Worm (Caenorhabditis elegans): ENCODE results near the gene gba-4.

DNA sequence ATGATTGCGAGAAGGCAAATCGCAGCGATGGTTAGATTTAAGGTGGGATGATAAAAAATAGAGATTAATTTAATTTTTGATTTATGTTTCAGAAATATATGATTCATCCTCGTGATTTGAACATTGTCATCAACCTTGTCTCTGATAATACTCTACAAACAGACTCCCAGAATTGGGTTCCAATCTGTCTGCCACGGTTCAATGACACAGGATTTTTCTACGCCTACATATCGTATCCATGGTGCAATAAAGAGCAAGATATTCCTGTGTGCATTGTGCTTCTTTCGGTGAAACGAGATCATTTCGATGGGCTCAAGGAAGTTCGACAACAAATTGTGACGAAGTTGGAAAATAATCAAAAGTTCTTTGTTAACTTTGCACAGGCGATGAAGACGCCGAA is 17.2 kb upstream of the gba-4 start:
- no peak for TF ChIP-seq nhr-76 (tag; optimal IDR thresholded peaks at IDR 0.05)
- TF ChIP-seq nhr-77 (tag; optimal IDR thresholded peaks at IDR 0.05): no peak
- TF ChIP-seq egl-5 (tag; optimal IDR thresholded peaks at IDR 0.05): no peak
- TF ChIP-seq nhr-11 (tag; optimal IDR thresholded peaks at IDR 0.05): no peak
- no peak for TF ChIP-seq nhr-28 (tag; optimal IDR thresholded peaks at IDR 0.05)
- no peak for TF ChIP-seq R02D3.7 (tag; optimal IDR thresholded peaks at IDR 0.05)
- peak; percentile 50 for TF ChIP-seq ama-1 (optimal IDR thresholded peaks at IDR 0.05)
- TF ChIP-seq nfya-1 (tag; optimal IDR thresholded peaks at IDR 0.05; ENCODE audit: insufficient read depth): no peak
- no peak for TF ChIP-seq pha-4 (tag; optimal IDR thresholded peaks at IDR 0.05)
- TF ChIP-seq unc-39 (tag; optimal IDR thresholded peaks at IDR 0.05): no peak
- no peak for TF ChIP-seq ceh-16 (tag; optimal IDR thresholded peaks at IDR 0.05)

All from whole organism, L3 larva.